Worm (Caenorhabditis elegans): ENCODE measurements around the gene srsx-12.

ce11 chrV:4983091-4983490, 2.3 kb upstream of the srsx-12 start, which contains the start of gene srsx-13:
- TF ChIP-seq nhr-237 (tag; optimal IDR thresholded peaks at IDR 0.05) = no peak
- TF ChIP-seq ama-1 (optimal IDR thresholded peaks at IDR 0.05) = no peak
- no peak for TF ChIP-seq elt-2 (tag; optimal IDR thresholded peaks at IDR 0.05)
- TF ChIP-seq nhr-28 (tag; optimal IDR thresholded peaks at IDR 0.05) = no peak
- no peak for TF ChIP-seq aha-1 (tag; optimal IDR thresholded peaks at IDR 0.05)
- TF ChIP-seq unc-130 (tag; optimal IDR thresholded peaks at IDR 0.05) = no peak
- no peak for TF ChIP-seq egl-27 (tag; optimal IDR thresholded peaks at IDR 0.05)
- no peak for TF ChIP-seq unc-62 (GFP tag; optimal IDR thresholded peaks at IDR 0.05)
- TF ChIP-seq zag-1 (tag; optimal IDR thresholded peaks at IDR 0.05) = no peak
- TF ChIP-seq ztf-4 (tag; optimal IDR thresholded peaks at IDR 0.05) = no peak
- TF ChIP-seq dpl-1 (GFP tag; optimal IDR thresholded peaks at IDR 0.05) = no peak
- TF ChIP-seq ztf-11 (tag; optimal IDR thresholded peaks at IDR 0.05) = no peak
- TF ChIP-seq grh-1 (GFP tag; IDR thresholded peaks at IDR 0.05) = no peak

All from whole organism, L1 larva.